In genomic region chr2L:17262231-17262630, dm6 we compare ENCODE assay signal across 2 fruit fly cellular contexts.
TF ChIP-seq lines count a peak whose summit lies in the region.

No protein-coding gene starts in this region.

- TF ChIP-seq CTCF in whole organism, embryonic (GFP tag; optimal IDR thresholded peaks at IDR 0.05; lab: Kevin White, UChicago), result no peak

TF ChIP-seq in whole organism, embryonic, 481 proteins besides CTCF, POLR2A, EP300 and RAD21:
- TF ChIP-seq CG9797 (GFP tag; optimal IDR thresholded peaks at IDR 0.05; lab: Kevin White, UChicago), result no peak
- no peak for TF ChIP-seq bcd (GFP tag; optimal IDR thresholded peaks at IDR 0.05; lab: Kevin White, UChicago)
- TF ChIP-seq CG18764 (GFP tag; optimal IDR thresholded peaks at IDR 0.05; lab: Kevin White, UChicago), result no peak
- peak in 1 of 2 experiments; percentile 93 for TF ChIP-seq tll (GFP tag; optimal IDR thresholded peaks at IDR 0.05; lab: Kevin White, UChicago)
- 0 out of 3 replicates have a peak, but pooled peaks have one; percentile 32 for TF ChIP-seq CG2199 (GFP tag; IDR thresholded peaks at IDR 0.05; lab: Robert Waterston, UW)
- peak; percentile 45 for TF ChIP-seq zen (tag; optimal IDR thresholded peaks at IDR 0.05; lab: Kevin White, UChicago)
- TF ChIP-seq cad (GFP tag; optimal IDR thresholded peaks at IDR 0.05; lab: Kevin White, UChicago), result no peak
- no peak for TF ChIP-seq Bteb2 (GFP tag; optimal IDR thresholded peaks at IDR 0.05; lab: Kevin White, UChicago)
- TF ChIP-seq prd (optimal IDR thresholded peaks at IDR 0.05; lab: Kevin White, UChicago), result no peak
- peak; percentile 17; the same call in 1 of the 3 replicates for TF ChIP-seq prd (GFP tag; IDR thresholded peaks at IDR 0.05; lab: Robert Waterston, UW)
- no peak for TF ChIP-seq chn (GFP tag; optimal IDR thresholded peaks at IDR 0.05; lab: Kevin White, UChicago)
- TF ChIP-seq CG17328 (GFP tag; IDR thresholded peaks at IDR 0.05; lab: Robert Waterston, UW), result no peak
- no peak for TF ChIP-seq Dad (GFP tag; optimal IDR thresholded peaks at IDR 0.05; lab: Kevin White, UChicago)
- no peak for TF ChIP-seq scrt (GFP tag; optimal IDR thresholded peaks at IDR 0.05; lab: Kevin White, UChicago)
- TF ChIP-seq CG18619 (GFP tag; optimal IDR thresholded peaks at IDR 0.05; lab: Kevin White, UChicago), result no peak
- no peak for TF ChIP-seq Sin3A (optimal IDR thresholded peaks at IDR 0.05; lab: Kevin White, UChicago)
- TF ChIP-seq CG11093 (GFP tag; IDR thresholded peaks at IDR 0.05; lab: Robert Waterston, UW), result no peak
- no peak for TF ChIP-seq CG17912 (GFP tag; optimal IDR thresholded peaks at IDR 0.05; lab: Kevin White, UChicago)
- no peak for TF ChIP-seq CG30403 (GFP tag; optimal IDR thresholded peaks at IDR 0.05; lab: Kevin White, UChicago)
- TF ChIP-seq Kr (GFP tag; optimal IDR thresholded peaks at IDR 0.05; lab: Kevin White, UChicago), result peak; percentile 31
- no peak for TF ChIP-seq CG10366 (GFP tag; IDR thresholded peaks at IDR 0.05; lab: Robert Waterston, UW)
- no peak for TF ChIP-seq CG2202 (tag; optimal IDR thresholded peaks at IDR 0.05; lab: Kevin White, UChicago)
- peak; percentile 67; the same call in 1 of the 2 replicates for TF ChIP-seq CG4360 (GFP tag; IDR thresholded peaks at IDR 0.05; lab: Robert Waterston, UW)
- TF ChIP-seq fd102C (GFP tag; optimal IDR thresholded peaks at IDR 0.05; lab: Kevin White, UChicago), result peak; percentile 65
- peak; percentile 21 for TF ChIP-seq abd-A (tag; optimal IDR thresholded peaks at IDR 0.05; lab: Kevin White, UChicago)
- TF ChIP-seq CG3065 (GFP tag; optimal IDR thresholded peaks at IDR 0.05; lab: Kevin White, UChicago), result peak; percentile 25
- peak; percentile 62 for TF ChIP-seq CG15696 (tag; optimal IDR thresholded peaks at IDR 0.05; lab: Kevin White, UChicago)
- TF ChIP-seq Neu2 (GFP tag; optimal IDR thresholded peaks at IDR 0.05; lab: Kevin White, UChicago; ENCODE audit: borderline replicate concordance), result no peak
- TF ChIP-seq CG8924 (tag; optimal IDR thresholded peaks at IDR 0.05; lab: Kevin White, UChicago), result no peak
- TF ChIP-seq sens (GFP tag; lab: Kevin White, UChicago), result peak; percentile 46
- TF ChIP-seq sna (GFP tag; IDR thresholded peaks at IDR 0.05; lab: Robert Waterston, UW; ENCODE audit: partially characterized antibody), result no peak
- no peak for TF ChIP-seq Max (GFP tag; optimal IDR thresholded peaks at IDR 0.05; lab: Kevin White, UChicago)

TF ChIP-seq in whole organism, prepupa, 60 proteins besides CTCF, POLR2A, EP300 and RAD21:
- TF ChIP-seq fkh (GFP tag; optimal IDR thresholded peaks at IDR 0.05; lab: Kevin White, UChicago) (peak; percentile 67), CG15336 (GFP tag; IDR thresholded peaks at IDR 0.05; lab: Robert Waterston, UW) (no peak)
